Worm (Caenorhabditis elegans): ENCODE measurements around the gene srxa-16.

DNA sequence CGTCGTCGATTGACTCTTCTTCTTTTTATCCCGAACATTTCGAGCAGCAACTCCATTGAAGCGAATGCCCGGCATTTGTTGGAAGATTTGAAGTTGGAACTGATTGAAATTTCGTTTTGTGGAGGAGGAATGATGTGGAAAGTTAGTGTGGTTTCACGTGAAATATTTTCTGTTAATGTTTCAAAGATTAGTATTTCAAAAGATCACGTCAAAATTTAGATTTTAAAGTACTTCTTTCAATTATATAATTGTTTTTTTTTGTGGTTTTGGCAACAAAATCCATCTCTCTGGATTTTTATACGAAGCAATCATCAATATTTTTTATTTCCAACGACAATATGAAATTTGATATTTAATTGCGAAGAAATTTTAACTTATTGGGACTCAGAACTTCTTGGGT lies 22.9 kb upstream of the srxa-16 start, which contains the start of gene F44G3.7:
- TF ChIP-seq lsy-2 (tag; optimal IDR thresholded peaks at IDR 0.05) (no peak), lin-13 (tag; optimal IDR thresholded peaks at IDR 0.05) (no peak)

All from whole organism, mixed stage, embryonic.